Worm (Caenorhabditis elegans) whole organism, early embryonic: Measurements from ENCODE around the gene lido-15.

Source experiments
- B0310.2 ChIP-seq: sonication (generic microtip); optimal IDR thresholded peaks from 2 replicates; lab custom pipeline; 2016; ENCODE audit warnings: mild to moderate bottlenecking, missing genetic modification characterization, missing compliant biosample characterization
- F13C5.2 ChIP-seq: sonication (generic microtip); optimal IDR thresholded peaks from 2 replicates; lab custom pipeline; 2017; ENCODE audit warnings: mild to moderate bottlenecking, missing genetic modification characterization, inconsistent platforms, missing compliant biosample characterization
- aly-1 ChIP-seq: sonication (generic microtip); optimal IDR thresholded peaks from 2 replicates; lab custom pipeline; 2016; ENCODE audit warnings: missing genetic modification characterization, missing compliant biosample characterization
- ama-1 ChIP-seq: fragments of 150-350 bp; optimal IDR thresholded peaks from 2 replicates; lab custom pipeline; 2014
- ceh-13 ChIP-seq: fragments of 200-800 bp; sonication (Bioruptor generic); optimal IDR thresholded peaks from 2 replicates; lab custom pipeline; 2018; ENCODE audit warnings: mild to moderate bottlenecking, missing genetic modification characterization, missing compliant biosample characterization
- ceh-36 ChIP-seq: sonication (generic microtip); optimal IDR thresholded peaks from 2 replicates; lab custom pipeline; 2016; ENCODE audit warnings: missing genetic modification characterization, inconsistent platforms, missing compliant biosample characterization
- ets-7 ChIP-seq: sonication (generic microtip); optimal IDR thresholded peaks from 2 replicates; lab custom pipeline; 2016; ENCODE audit warnings: missing genotype, missing genetic modification characterization, missing compliant biosample characterization
- flt-1 ChIP-seq: fragments of 200-800 bp; sonication (Bioruptor generic); IDR thresholded peaks from 2 replicates; pipeline ENCODE4 v1.3.6; 2022; ENCODE audit warnings: missing genetic modification characterization, missing compliant biosample characterization
- hmbx-1 ChIP-seq: sonication (generic microtip); optimal IDR thresholded peaks from 2 replicates; lab custom pipeline; 2016; ENCODE audit warnings: mild to moderate bottlenecking, missing genetic modification characterization, missing compliant biosample characterization
- hmg-4 ChIP-seq: fragments of 200-800 bp; sonication (Bioruptor generic); optimal IDR thresholded peaks from 2 replicates; lab custom pipeline; 2018; ENCODE audit warnings: mild to moderate bottlenecking, missing genetic modification characterization, missing compliant biosample characterization
- hnd-1 ChIP-seq: sonication (generic microtip); optimal IDR thresholded peaks from 2 replicates; lab custom pipeline; 2016; ENCODE audit warnings: missing genetic modification characterization, missing compliant biosample characterization
- pes-1 ChIP-seq: fragments of 200-800 bp; sonication (Bioruptor generic); IDR thresholded peaks from 2 replicates; pipeline ENCODE4 v1.3.6; 2022; ENCODE audit warnings: missing genetic modification reagents, missing genetic modification characterization, missing compliant biosample characterization
- scrt-1 ChIP-seq: fragments of 200-800 bp; sonication (Bioruptor generic); IDR thresholded peaks from 2 replicates; pipeline ENCODE4 v1.3.6; 2022; ENCODE audit warnings: missing genetic modification characterization, missing compliant biosample characterization
- sea-1 ChIP-seq: fragments of 200-800 bp; sonication (Bioruptor generic); conservative IDR thresholded peaks from 2 replicates; pipeline ENCODE4 v1.3.6; 2022; ENCODE audit warnings: missing genetic modification characterization, missing compliant biosample characterization
- tbx-11 ChIP-seq: fragments of 200-800 bp; sonication (Bioruptor generic); IDR thresholded peaks from 2 replicates; pipeline ENCODE4 v1.3.6; 2022; ENCODE audit warnings: missing genetic modification characterization, missing compliant biosample characterization
- tbx-37 ChIP-seq: fragments of 200-800 bp; sonication (Bioruptor generic); conservative IDR thresholded peaks from 2 replicates; pipeline ENCODE4 v1.3.6; 2022; ENCODE audit warnings: missing genetic modification reagents, missing genetic modification characterization, missing compliant biosample characterization
- tra-4 ChIP-seq: sonication (generic microtip); optimal IDR thresholded peaks from 2 replicates; lab custom pipeline; 2017; ENCODE audit warnings: missing genetic modification characterization, missing compliant biosample characterization

Gene lido-15

ce11 chrII:3803219-3803618 lies 8.9 kb upstream of the lido-15 start, which contains the start of gene ins-32:
ins-32 (minus strand) TSS chrII:3803319.
- no peak for TF ChIP-seq scrt-1
- TF ChIP-seq tbx-11 (GFP tag; lab: Robert Waterston, UW) = no peak
- TF ChIP-seq flt-1 (GFP tag; lab: Robert Waterston, UW) = no peak
- no peak for TF ChIP-seq aly-1
- TF ChIP-seq hnd-1 = no peak
- TF ChIP-seq ets-7 (tag; lab: Kevin White, UChicago) = no peak
- no peak for TF ChIP-seq ama-1 (lab: Kevin White, UChicago)

DNA sequence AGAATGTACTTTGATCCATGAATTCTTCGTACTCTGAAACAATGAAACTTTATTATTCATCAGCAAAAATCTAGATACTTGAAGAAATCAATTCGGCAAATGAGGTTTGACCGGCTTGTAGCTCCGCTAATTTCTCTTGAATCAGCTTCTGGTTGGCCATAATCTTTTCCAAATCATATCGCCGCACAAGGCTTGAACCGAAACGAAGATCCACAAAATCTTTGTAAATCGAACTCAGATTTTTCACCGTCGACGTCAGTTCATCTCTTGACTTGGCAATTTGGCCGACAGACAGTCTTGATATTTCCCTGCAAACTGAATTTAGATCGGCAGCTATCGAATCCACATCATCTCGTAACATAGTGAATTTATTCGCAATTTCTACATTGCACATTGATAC lies 6.6 kb upstream of the lido-15 start:
- TF ChIP-seq ceh-36 (tag; lab: Kevin White, UChicago) (no peak), flt-1 (GFP tag; lab: Robert Waterston, UW) (no peak), F13C5.2 (tag; lab: Kevin White, UChicago) (no peak), tbx-37 (no peak), ceh-13 (no peak), ama-1 (lab: Kevin White, UChicago) (no peak), hnd-1 (no peak), hmg-4 (GFP tag; lab: Kevin White, UChicago) (no peak), hmbx-1 (no peak), pes-1 (GFP tag; lab: Robert Waterston, UW) (no peak)

DNA sequence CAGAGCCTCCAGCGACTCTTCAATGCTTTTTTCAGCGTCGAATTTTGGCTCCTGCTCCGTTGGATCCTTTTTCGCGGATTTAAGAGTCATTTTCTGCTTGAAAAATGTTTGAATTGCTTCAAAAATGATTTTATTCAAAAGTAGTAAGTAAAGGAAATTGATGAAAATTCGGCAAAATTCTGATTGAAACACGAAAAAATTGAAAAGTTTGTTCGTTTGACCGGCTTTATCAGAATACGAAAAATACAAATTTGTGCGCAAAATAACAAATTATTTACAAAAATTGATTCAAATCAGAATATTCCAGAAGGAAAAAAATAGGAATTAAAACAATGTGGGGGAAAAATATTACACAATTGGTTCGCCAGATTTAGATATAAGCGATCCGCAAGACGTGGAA lies 5.1 kb upstream of the lido-15 start, which contains the start of gene F54D10.4:
Gene F54D10.4 (minus strand): TSS at position 101 of the 400 bp plus-strand sequence.
- no peak for TF ChIP-seq hnd-1
- TF ChIP-seq ama-1 (lab: Kevin White, UChicago) = no peak
- TF ChIP-seq F13C5.2 (tag; lab: Kevin White, UChicago) = no peak
- TF ChIP-seq ets-7 (tag; lab: Kevin White, UChicago) = no peak
- no peak for TF ChIP-seq B0310.2 (tag; lab: Kevin White, UChicago)
- TF ChIP-seq hmg-4 (GFP tag; lab: Kevin White, UChicago) = no peak
- no peak for TF ChIP-seq flt-1 (GFP tag; lab: Robert Waterston, UW)
- TF ChIP-seq ceh-36 (tag; lab: Kevin White, UChicago) = no peak
- TF ChIP-seq hmbx-1 = no peak
- TF ChIP-seq tbx-37 = no peak
- TF ChIP-seq pes-1 (GFP tag; lab: Robert Waterston, UW) = no peak
- no peak for TF ChIP-seq tbx-11 (GFP tag; lab: Robert Waterston, UW)
- no peak for TF ChIP-seq sea-1
- no peak for TF ChIP-seq aly-1
- no peak for TF ChIP-seq scrt-1
- no peak for TF ChIP-seq tra-4
- TF ChIP-seq ceh-13 = no peak

DNA sequence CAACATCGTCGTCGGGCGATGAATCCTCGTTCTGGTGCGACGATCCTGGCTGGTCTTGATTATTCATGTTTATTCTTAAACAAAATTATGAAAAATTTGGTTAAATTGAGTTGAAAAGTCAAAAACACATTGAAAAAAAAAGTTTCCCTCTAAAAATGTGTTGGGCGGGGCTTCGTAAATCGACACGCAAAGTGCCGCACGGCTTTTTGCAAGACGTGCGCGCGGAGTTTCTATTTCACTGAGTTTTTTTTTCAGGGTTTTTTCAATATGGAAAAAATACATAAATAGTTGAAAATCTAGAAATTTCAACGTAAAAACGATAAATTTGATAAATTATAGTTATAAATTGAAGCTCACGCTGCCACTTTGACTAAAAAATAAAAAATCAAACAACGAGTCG lies 4.0 kb upstream of the lido-15 start, which contains the start of gene F54D10.5:
Gene F54D10.5 (minus strand): TSS at position 74 of the 400 bp plus-strand sequence.
- TF ChIP-seq ceh-13 (no peak), ets-7 (tag; lab: Kevin White, UChicago) (no peak), hmg-4 (GFP tag; lab: Kevin White, UChicago) (no peak), sea-1 (no peak), scrt-1 (no peak), ama-1 (lab: Kevin White, UChicago) (no peak), pes-1 (GFP tag; lab: Robert Waterston, UW) (peak; percentile 29; the same call in 1 of the 2 replicates), B0310.2 (tag; lab: Kevin White, UChicago) (no peak), ceh-36 (tag; lab: Kevin White, UChicago) (no peak), aly-1 (no peak), tbx-11 (GFP tag; lab: Robert Waterston, UW) (no peak), hnd-1 (no peak), F13C5.2 (tag; lab: Kevin White, UChicago) (peak; percentile 45), hmbx-1 (no peak), tra-4 (no peak), flt-1 (GFP tag; lab: Robert Waterston, UW) (peak; percentile 14; the same call in 1 of the 2 replicates), tbx-37 (no peak)

DNA sequence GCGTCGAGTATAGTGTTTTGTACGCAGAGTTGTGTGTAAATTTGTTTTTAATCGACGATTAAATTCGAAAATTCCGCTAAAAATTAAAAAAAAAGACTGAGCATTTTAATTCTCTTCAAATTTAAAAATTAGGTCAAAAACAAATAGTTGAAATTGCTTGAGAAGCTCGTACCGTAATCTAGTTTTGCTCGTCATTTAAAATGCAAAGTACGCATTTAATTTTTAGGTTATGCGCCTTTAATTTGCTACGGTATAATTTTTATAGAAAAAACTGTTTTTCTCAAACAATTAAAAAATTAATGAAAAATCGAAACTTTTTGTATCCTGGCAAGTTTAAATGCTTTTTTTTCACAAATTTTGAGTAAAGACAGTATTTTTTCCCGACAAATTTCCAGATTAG lies 3.4 kb upstream of the lido-15 start:
- TF ChIP-seq ets-7 (tag; lab: Kevin White, UChicago) = no peak

DNA sequence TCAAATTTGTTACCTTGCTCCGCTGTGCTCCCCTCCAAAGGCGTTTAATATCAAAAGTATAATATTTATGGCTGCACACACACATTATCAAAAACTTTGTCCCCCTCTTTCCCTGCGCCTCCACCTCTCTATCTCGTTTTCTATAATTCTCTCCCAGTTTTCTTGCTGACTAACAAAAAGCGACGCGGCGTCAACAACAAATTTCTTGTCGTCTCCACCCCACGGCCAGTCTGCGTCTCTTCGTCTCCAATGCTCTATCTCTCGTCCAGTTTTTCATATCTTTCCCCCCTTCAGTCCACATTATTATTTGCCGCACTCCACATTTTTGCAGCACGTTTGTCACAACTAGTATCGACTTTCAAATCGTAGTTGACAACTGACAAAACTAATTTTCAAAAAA lies 1.5 kb upstream of the lido-15 start:
- no peak for TF ChIP-seq ceh-36 (tag; lab: Kevin White, UChicago)
- TF ChIP-seq aly-1 = no peak
- no peak for TF ChIP-seq ama-1 (lab: Kevin White, UChicago)
- no peak for TF ChIP-seq tra-4
- no peak for TF ChIP-seq pes-1 (GFP tag; lab: Robert Waterston, UW)
- TF ChIP-seq sea-1 = no peak

DNA sequence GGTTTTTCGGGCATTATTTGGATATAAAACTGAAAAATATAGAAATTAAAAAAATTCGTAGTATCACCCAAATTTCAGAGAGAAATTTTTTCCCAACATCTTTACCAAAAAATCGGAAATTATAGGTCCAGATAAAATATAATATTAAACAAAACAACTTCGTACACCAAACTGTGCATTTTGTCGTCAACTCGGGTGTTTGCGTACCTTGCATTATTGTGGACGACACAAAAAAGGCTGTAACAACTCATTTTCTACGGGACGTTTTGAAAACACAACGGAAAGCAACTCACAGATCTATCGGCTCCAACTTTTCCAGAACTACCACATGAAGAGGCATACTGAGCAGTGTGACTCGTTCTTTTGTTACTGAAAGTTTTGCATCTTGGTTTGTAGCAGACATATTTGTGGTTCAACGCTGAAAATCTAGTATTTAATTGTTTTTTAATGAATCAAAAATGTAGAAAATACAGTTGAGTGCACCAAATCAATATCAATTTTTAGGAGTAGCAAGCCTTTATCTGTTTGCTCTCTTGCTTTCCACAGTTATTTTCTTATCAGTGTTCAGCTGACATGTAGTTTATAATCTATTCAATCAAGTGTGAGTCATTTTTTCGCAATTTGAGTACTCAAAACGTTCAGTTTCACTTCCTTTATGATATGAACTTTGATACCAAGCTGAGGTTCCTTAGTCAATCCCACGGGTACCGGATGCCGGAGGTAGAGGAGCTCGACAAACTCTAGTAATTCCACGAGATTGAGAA lies 3.5 kb downstream of the lido-15 start:
- TF ChIP-seq flt-1 (GFP tag; lab: Robert Waterston, UW) (no peak), tbx-37 (no peak), hmg-4 (GFP tag; lab: Kevin White, UChicago) (no peak), pes-1 (GFP tag; lab: Robert Waterston, UW) (no peak), B0310.2 (tag; lab: Kevin White, UChicago) (no peak), hmbx-1 (no peak), sea-1 (no peak), ceh-13 (no peak), ets-7 (tag; lab: Kevin White, UChicago) (no peak), ama-1 (lab: Kevin White, UChicago) (no peak), hnd-1 (no peak), ceh-36 (tag; lab: Kevin White, UChicago) (no peak), tbx-11 (GFP tag; lab: Robert Waterston, UW) (no peak), aly-1 (no peak), tra-4 (no peak), F13C5.2 (tag; lab: Kevin White, UChicago) (no peak)
